In genomic region chr3R:16280003-16280998, dm6 we compare ENCODE assay signal across 5 fruit fly cellular contexts.
TF ChIP-seq lines count a peak whose summit lies in the region.

No protein-coding gene starts in this region.

TF ChIP-seq in whole organism, adult, 20 proteins besides CTCF, POLR2A, EP300 and RAD21 (continued from another document):
- peak; percentile 96 for TF ChIP-seq cic (GFP tag; optimal IDR thresholded peaks at IDR 0.05; lab: Kevin White, UChicago)
- TF ChIP-seq pad (GFP tag; optimal IDR thresholded peaks at IDR 0.05; lab: Kevin White, UChicago), result peak; percentile 93
- peak; percentile 97 for TF ChIP-seq Clk (GFP tag; optimal IDR thresholded peaks at IDR 0.05; lab: Kevin White, UChicago)

TF ChIP-seq in whole organism, embryonic, 481 proteins besides CTCF, POLR2A, EP300 and RAD21 (continued from another document and continues in another):
- peak; percentile 98 for TF ChIP-seq Antp (GFP tag; optimal IDR thresholded peaks at IDR 0.05; lab: Kevin White, UChicago)
- TF ChIP-seq CG15601 (tag; optimal IDR thresholded peaks at IDR 0.05; lab: Kevin White, UChicago), result peak; percentile 99
- peak; percentile 98 for TF ChIP-seq CG12071 (GFP tag; optimal IDR thresholded peaks at IDR 0.05; lab: Kevin White, UChicago)
- TF ChIP-seq CG1529 (GFP tag; optimal IDR thresholded peaks at IDR 0.05; lab: Kevin White, UChicago), result peak; percentile 99
- peak; percentile 97 for TF ChIP-seq psq (GFP tag; optimal IDR thresholded peaks at IDR 0.05; lab: Kevin White, UChicago)
- TF ChIP-seq mam (GFP tag; optimal IDR thresholded peaks at IDR 0.05; lab: Kevin White, UChicago), result peak; percentile 99
- TF ChIP-seq nerfin-2 (GFP tag; IDR thresholded peaks at IDR 0.05; lab: Robert Waterston, UW; ENCODE audit: partially characterized antibody), result 0 out of 2 replicates have a peak, but pooled peaks have one; percentile 28
- TF ChIP-seq D19B (GFP tag; optimal IDR thresholded peaks at IDR 0.05; lab: Kevin White, UChicago), result peak; percentile 94
- TF ChIP-seq prd (optimal IDR thresholded peaks at IDR 0.05; lab: Kevin White, UChicago), result no peak
- TF ChIP-seq prd (GFP tag; IDR thresholded peaks at IDR 0.05; lab: Robert Waterston, UW), result peak; percentile 100
- no peak for TF ChIP-seq mld (GFP tag; IDR thresholded peaks at IDR 0.05; lab: Robert Waterston, UW; ENCODE audit: partially characterized antibody)
- TF ChIP-seq bowl (GFP tag; IDR thresholded peaks at IDR 0.05; lab: Robert Waterston, UW), result peak; percentile 98
- TF ChIP-seq trh (GFP tag; optimal IDR thresholded peaks at IDR 0.05; lab: Kevin White, UChicago), result peak; percentile 99
- peak; percentile 92 for TF ChIP-seq wek (GFP tag; optimal IDR thresholded peaks at IDR 0.05; lab: Kevin White, UChicago)
- peak; percentile 99 for TF ChIP-seq ara (GFP tag; IDR thresholded peaks at IDR 0.05; lab: Robert Waterston, UW)
- TF ChIP-seq CG34422 (GFP tag; IDR thresholded peaks at IDR 0.05; lab: Robert Waterston, UW), result peak; percentile 99
- TF ChIP-seq fd96Cb (tag; optimal IDR thresholded peaks at IDR 0.05; lab: Kevin White, UChicago), result peak; percentile 99
- no peak for TF ChIP-seq Sin3A (optimal IDR thresholded peaks at IDR 0.05; lab: Kevin White, UChicago)
- TF ChIP-seq fd64A (GFP tag; optimal IDR thresholded peaks at IDR 0.05; lab: Kevin White, UChicago), result peak; percentile 96
- peak in 1 of 2 experiments; percentile 98 for TF ChIP-seq Hr78 (GFP tag; optimal IDR thresholded peaks at IDR 0.05; lab: Kevin White, UChicago)
- peak; percentile 99 for TF ChIP-seq gsb-n (tag; optimal IDR thresholded peaks at IDR 0.05; lab: Kevin White, UChicago)
- peak; percentile 98 for TF ChIP-seq MTF-1 (GFP tag; optimal IDR thresholded peaks at IDR 0.05; lab: Kevin White, UChicago; ENCODE audit: borderline replicate concordance)
- TF ChIP-seq kni (GFP tag; optimal IDR thresholded peaks at IDR 0.05; lab: Kevin White, UChicago), result peak; percentile 100
- TF ChIP-seq CG3163 (GFP tag; optimal IDR thresholded peaks at IDR 0.05; lab: Kevin White, UChicago), result peak; percentile 97
- peak; percentile 95 to 100 for TF ChIP-seq bsh (GFP tag; optimal IDR thresholded peaks at IDR 0.05; lab: Kevin White, UChicago)
- TF ChIP-seq CG8924 (tag; optimal IDR thresholded peaks at IDR 0.05; lab: Kevin White, UChicago), result peak; percentile 100
- peak; percentile 98 for TF ChIP-seq toy (GFP tag; IDR thresholded peaks at IDR 0.05; lab: Robert Waterston, UW)
- peak; percentile 99 for TF ChIP-seq CG6765 (GFP tag; optimal IDR thresholded peaks at IDR 0.05; lab: Kevin White, UChicago)
- peak; percentile 99 for TF ChIP-seq CG4730 (GFP tag; IDR thresholded peaks at IDR 0.05; lab: Robert Waterston, UW)
- TF ChIP-seq pfk (GFP tag; optimal IDR thresholded peaks at IDR 0.05; lab: Kevin White, UChicago), result peak; percentile 36
- peak; percentile 99 for TF ChIP-seq Rfx (GFP tag; IDR thresholded peaks at IDR 0.05; lab: Robert Waterston, UW)

TF ChIP-seq in whole organism, prepupa, 60 proteins besides CTCF, POLR2A, EP300 and RAD21 (continued from another document and continues in another):
- TF ChIP-seq dsx (GFP tag; optimal IDR thresholded peaks at IDR 0.05; lab: Kevin White, UChicago; ENCODE audit: poor library complexity, severe bottlenecking) (peak; percentile 99), Ets21C (GFP tag; optimal IDR thresholded peaks at IDR 0.05; lab: Kevin White, UChicago) (peak; percentile 99), OdsH (GFP tag; optimal IDR thresholded peaks at IDR 0.05; lab: Kevin White, UChicago) (peak; percentile 100), CG10631 (GFP tag; optimal IDR thresholded peaks at IDR 0.05; lab: Kevin White, UChicago) (peak; percentile 100), Hr4 (GFP tag; optimal IDR thresholded peaks at IDR 0.05; lab: Kevin White, UChicago) (peak; percentile 99), topi (GFP tag; optimal IDR thresholded peaks at IDR 0.05; lab: Kevin White, UChicago) (peak; percentile 100), CG6792 (GFP tag; optimal IDR thresholded peaks at IDR 0.05; lab: Kevin White, UChicago) (peak; percentile 100), Lpt (GFP tag; optimal IDR thresholded peaks at IDR 0.05; lab: Kevin White, UChicago) (peak; percentile 99), ss (GFP tag; optimal IDR thresholded peaks at IDR 0.05; lab: Kevin White, UChicago) (peak; percentile 99), fkh (GFP tag; optimal IDR thresholded peaks at IDR 0.05; lab: Kevin White, UChicago) (peak; percentile 87), esn (GFP tag; optimal IDR thresholded peaks at IDR 0.05; lab: Kevin White, UChicago) (peak; percentile 100), fd85E (GFP tag; optimal IDR thresholded peaks at IDR 0.05; lab: Kevin White, UChicago) (peak; percentile 97), Ets96B (tag; optimal IDR thresholded peaks at IDR 0.05; lab: Kevin White, UChicago) (peak; percentile 100), achi (GFP tag; optimal IDR thresholded peaks at IDR 0.05; lab: Kevin White, UChicago) (peak; percentile 99), Eip78C (GFP tag; lab: Kevin White, UChicago) (peak; percentile 100), spab (GFP tag; optimal IDR thresholded peaks at IDR 0.05; lab: Kevin White, UChicago) (peak; percentile 99), CG7368 (GFP tag; optimal IDR thresholded peaks at IDR 0.05; lab: Kevin White, UChicago) (peak; percentile 99), CG11902 (GFP tag; optimal IDR thresholded peaks at IDR 0.05; lab: Kevin White, UChicago) (peak; percentile 99), lz (GFP tag; optimal IDR thresholded peaks at IDR 0.05; lab: Kevin White, UChicago) (peak; percentile 99), net (GFP tag; optimal IDR thresholded peaks at IDR 0.05; lab: Kevin White, UChicago) (peak; percentile 100), Sox15 (GFP tag; optimal IDR thresholded peaks at IDR 0.05; lab: Kevin White, UChicago) (peak; percentile 99), CG9139 (GFP tag; optimal IDR thresholded peaks at IDR 0.05; lab: Kevin White, UChicago) (peak; percentile 99), CG4318 (GFP tag; optimal IDR thresholded peaks at IDR 0.05; lab: Kevin White, UChicago) (peak; percentile 97), Hr39 (GFP tag; optimal IDR thresholded peaks at IDR 0.05; lab: Kevin White, UChicago) (peak; percentile 100), Sox14 (GFP tag; optimal IDR thresholded peaks at IDR 0.05; lab: Kevin White, UChicago) (peak; percentile 100), eg (GFP tag; IDR thresholded peaks at IDR 0.05; lab: Robert Waterston, UW) (peak; percentile 100), fd59A (GFP tag; optimal IDR thresholded peaks at IDR 0.05; lab: Kevin White, UChicago) (peak; percentile 99), svp (GFP tag; lab: Kevin White, UChicago) (peak; percentile 100), CG8632 (GFP tag; optimal IDR thresholded peaks at IDR 0.05; lab: Kevin White, UChicago) (peak; percentile 100), CG15336 (GFP tag; IDR thresholded peaks at IDR 0.05; lab: Robert Waterston, UW) (peak; percentile 100), CG10669 (GFP tag; optimal IDR thresholded peaks at IDR 0.05; lab: Kevin White, UChicago) (peak; percentile 99), vri (GFP tag; optimal IDR thresholded peaks at IDR 0.05; lab: Kevin White, UChicago) (peak; percentile 99), CG8119 (GFP tag; IDR thresholded peaks at IDR 0.05; lab: Robert Waterston, UW) (peak; percentile 100)

TF ChIP-seq in whole organism, pupa, 21 proteins besides CTCF, POLR2A, EP300 and RAD21 (continued from another document):
- TF ChIP-seq CG17806 (tag; optimal IDR thresholded peaks at IDR 0.05; lab: Kevin White, UChicago), result peak; percentile 99

TF ChIP-seq in whole organism, wandering third instar larva, 38 proteins besides CTCF, POLR2A, EP300 and RAD21 (continued from another document):
- TF ChIP-seq tai (GFP tag; optimal IDR thresholded peaks at IDR 0.05; lab: Kevin White, UChicago) (peak; percentile 99), rgr (GFP tag; optimal IDR thresholded peaks at IDR 0.05; lab: Kevin White, UChicago) (peak; percentile 100), lola (GFP tag; optimal IDR thresholded peaks at IDR 0.05; lab: Kevin White, UChicago) (no peak), Hr83 (GFP tag; optimal IDR thresholded peaks at IDR 0.05; lab: Kevin White, UChicago; ENCODE audit: poor library complexity, severe bottlenecking) (peak; percentile 61), OdsH (GFP tag; optimal IDR thresholded peaks at IDR 0.05; lab: Kevin White, UChicago) (peak; percentile 100), jim (GFP tag; optimal IDR thresholded peaks at IDR 0.05; lab: Kevin White, UChicago) (peak; percentile 20), Vsx2 (GFP tag; optimal IDR thresholded peaks at IDR 0.05; lab: Kevin White, UChicago; ENCODE audit: partially characterized antibody) (peak; percentile 58), pan (optimal IDR thresholded peaks at IDR 0.05; lab: Kevin White, UChicago) (no peak), Jra (GFP tag; optimal IDR thresholded peaks at IDR 0.05; lab: Kevin White, UChicago) (peak; percentile 99), psq (GFP tag; optimal IDR thresholded peaks at IDR 0.05; lab: Kevin White, UChicago) (peak; percentile 100), dmrt93B (GFP tag; optimal IDR thresholded peaks at IDR 0.05; lab: Kevin White, UChicago) (peak; percentile 99), ey (GFP tag; optimal IDR thresholded peaks at IDR 0.05; lab: Kevin White, UChicago) (peak; percentile 100), sv (GFP tag; optimal IDR thresholded peaks at IDR 0.05; lab: Kevin White, UChicago) (peak; percentile 99), h (GFP tag; optimal IDR thresholded peaks at IDR 0.05; lab: Kevin White, UChicago) (peak; percentile 100), brk (GFP tag; optimal IDR thresholded peaks at IDR 0.05; lab: Kevin White, UChicago) (peak; percentile 99), Dif (GFP tag; optimal IDR thresholded peaks at IDR 0.05; lab: Kevin White, UChicago; ENCODE audit: partially characterized antibody) (peak; percentile 84), dsf (GFP tag; optimal IDR thresholded peaks at IDR 0.05; lab: Kevin White, UChicago; ENCODE audit: borderline replicate concordance) (peak; percentile 98), GATAd (GFP tag; optimal IDR thresholded peaks at IDR 0.05; lab: Kevin White, UChicago) (peak; percentile 97)
TF ChIP-seq in whole organism, wandering third instar larva: peak in this region for 31.
